Fruit fly (Drosophila melanogaster): ENCODE measurements around the gene Jhbp7.
A peak's percentile ranks its signal among the peaks of the same experiment; 100 is the strongest.

The Jhbp7 gene

DNA sequence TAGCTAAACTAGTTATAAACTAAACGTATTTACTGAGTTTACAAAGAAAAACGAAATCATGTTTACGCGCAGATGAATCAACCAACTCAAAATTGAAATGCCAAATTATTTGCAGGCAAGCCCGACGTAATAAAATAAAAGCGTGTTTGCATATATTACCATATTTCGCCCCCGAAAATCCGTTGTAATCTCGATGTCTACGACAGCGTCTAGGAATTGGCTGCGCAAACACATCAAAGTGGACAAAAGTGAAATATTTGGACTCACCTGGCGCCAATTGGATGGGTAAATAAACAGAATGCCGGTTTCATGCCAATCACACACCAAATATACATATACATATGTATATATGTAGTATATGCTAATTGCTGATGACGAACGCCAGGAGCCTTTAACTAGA is 1.3 kb upstream of the Jhbp7 start:
- no peak for TF ChIP-seq Eip93F (GFP tag; optimal IDR thresholded peaks at IDR 0.05)
- peak; percentile 56 for TF ChIP-seq fkh (GFP tag; optimal IDR thresholded peaks at IDR 0.05)
- TF ChIP-seq Eip78C (GFP tag): peak; percentile 16

- TF ChIP-seq fkh (GFP tag; optimal IDR thresholded peaks at IDR 0.05): no peak
- TF ChIP-seq CG4318 (GFP tag; optimal IDR thresholded peaks at IDR 0.05): no peak
- no peak for TF ChIP-seq CG10631 (GFP tag; optimal IDR thresholded peaks at IDR 0.05)
- no peak for TF ChIP-seq CG8319 (GFP tag; optimal IDR thresholded peaks at IDR 0.05)
- TF ChIP-seq net (GFP tag; optimal IDR thresholded peaks at IDR 0.05): no peak
- peak; percentile 31 for TF ChIP-seq CG10669 (GFP tag; optimal IDR thresholded peaks at IDR 0.05)
- TF ChIP-seq fd85E (GFP tag; optimal IDR thresholded peaks at IDR 0.05): no peak
- TF ChIP-seq CG6808 (GFP tag; optimal IDR thresholded peaks at IDR 0.05): peak; percentile 47
- TF ChIP-seq CG15336 (GFP tag; IDR thresholded peaks at IDR 0.05): no peak
- TF ChIP-seq Eip78C (GFP tag): peak; percentile 78
- no peak for TF ChIP-seq CG8632 (GFP tag; optimal IDR thresholded peaks at IDR 0.05)
- TF ChIP-seq achi (GFP tag; optimal IDR thresholded peaks at IDR 0.05): no peak
- no peak for TF ChIP-seq CG11762 (GFP tag; optimal IDR thresholded peaks at IDR 0.05; ENCODE audit: insufficient read depth)
- TF ChIP-seq dac (GFP tag; optimal IDR thresholded peaks at IDR 0.05): no peak
- TF ChIP-seq Sox15 (GFP tag; optimal IDR thresholded peaks at IDR 0.05): no peak
- peak; percentile 56 for TF ChIP-seq dsx (GFP tag; optimal IDR thresholded peaks at IDR 0.05; ENCODE audit: poor library complexity, severe bottlenecking)
- TF ChIP-seq CG11902 (GFP tag; optimal IDR thresholded peaks at IDR 0.05): no peak
- peak; percentile 6 for TF ChIP-seq CG3919 (GFP tag; optimal IDR thresholded peaks at IDR 0.05)
- TF ChIP-seq ss (GFP tag; optimal IDR thresholded peaks at IDR 0.05): peak; percentile 28 to 32
- TF ChIP-seq CG34406 (GFP tag; optimal IDR thresholded peaks at IDR 0.05): no peak
- TF ChIP-seq Ets96B (tag; optimal IDR thresholded peaks at IDR 0.05): peak; percentile 39
- TF ChIP-seq lz (GFP tag; optimal IDR thresholded peaks at IDR 0.05): no peak
- no peak for TF ChIP-seq esn (GFP tag; optimal IDR thresholded peaks at IDR 0.05)
- TF ChIP-seq spab (GFP tag; optimal IDR thresholded peaks at IDR 0.05): peak; percentile 22
- TF ChIP-seq eg (GFP tag; IDR thresholded peaks at IDR 0.05): no peak
- TF ChIP-seq CG16779 (tag; optimal IDR thresholded peaks at IDR 0.05): no peak
- TF ChIP-seq Gug (GFP tag; IDR thresholded peaks at IDR 0.05): no peak
- TF ChIP-seq CG9139 (GFP tag; optimal IDR thresholded peaks at IDR 0.05): no peak
- TF ChIP-seq CG32006 (GFP tag; optimal IDR thresholded peaks at IDR 0.05): no peak
- TF ChIP-seq Eip75B (GFP tag; optimal IDR thresholded peaks at IDR 0.05): peak; percentile 31
- no peak for TF ChIP-seq Sox102F (GFP tag; optimal IDR thresholded peaks at IDR 0.05)
- peak; percentile 42 for TF ChIP-seq CG3032 (tag; optimal IDR thresholded peaks at IDR 0.05)
- no peak for TF ChIP-seq CG6276 (GFP tag; optimal IDR thresholded peaks at IDR 0.05)
- TF ChIP-seq OdsH (GFP tag; optimal IDR thresholded peaks at IDR 0.05): no peak
- TF ChIP-seq Blimp-1 (GFP tag; optimal IDR thresholded peaks at IDR 0.05): no peak
- no peak for TF ChIP-seq Sox14 (GFP tag; optimal IDR thresholded peaks at IDR 0.05)
- peak; percentile 45 for TF ChIP-seq CG1621 (tag; optimal IDR thresholded peaks at IDR 0.05)
- no peak for TF ChIP-seq CG31627 (GFP tag; optimal IDR thresholded peaks at IDR 0.05)
Observed at dm6 chr3R:25238771-25239700, 1.6 kb downstream of the Jhbp7 start.
